Fruit fly (Drosophila melanogaster): ENCODE data around the gene CG7156.

Gene CG7156

DNA sequence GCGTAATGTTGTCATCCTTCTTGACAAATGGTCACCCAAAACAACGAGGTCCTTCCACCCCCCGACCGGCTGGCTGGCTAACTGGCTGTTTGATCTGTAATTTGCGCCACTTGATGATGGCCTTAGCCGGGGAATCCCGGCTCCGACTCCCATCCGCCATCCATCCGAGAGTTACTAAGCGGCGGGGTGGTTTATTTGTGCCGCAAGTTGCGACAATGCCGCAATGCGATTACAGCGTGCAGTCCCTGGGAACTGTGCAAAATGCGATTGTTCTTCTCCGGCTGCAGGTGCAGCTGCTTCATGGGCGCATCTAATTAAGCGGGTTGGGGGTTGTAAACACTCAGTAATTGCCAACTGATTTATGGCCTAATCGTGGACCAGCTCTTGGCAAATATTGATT lies 18.1 kb upstream of the CG7156 start:
- TF ChIP-seq noc (tag; optimal IDR thresholded peaks at IDR 0.05) = no peak

DNA sequence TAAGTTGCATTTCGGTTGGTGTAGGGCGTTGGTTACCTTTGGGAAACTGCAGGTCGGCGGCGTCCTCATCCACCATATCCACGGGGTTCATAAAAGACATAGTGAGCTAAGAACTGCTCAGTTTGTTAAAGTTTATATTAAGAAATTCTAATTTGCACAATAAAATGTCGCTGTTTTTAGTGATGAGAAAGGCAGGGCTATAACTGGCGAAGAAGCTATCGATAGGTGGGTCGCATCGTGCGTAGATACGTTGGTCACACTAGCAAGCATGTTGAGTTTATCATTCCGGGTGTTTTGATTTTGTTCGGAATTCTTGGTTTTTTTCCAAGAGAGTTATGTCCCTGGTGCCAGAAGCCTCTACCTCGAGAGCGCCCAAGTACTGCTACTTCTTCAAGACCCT lies 13.3 kb upstream of the CG7156 start, which contains the start of the genes Ada2a, Polr2D, Tgs1 and moi:
TSS of gene Ada2a (minus strand) at position 207 of the 400 bp plus-strand sequence.
TSS of gene Polr2D (minus strand) at position 207 of the 400 bp plus-strand sequence.
TSS of gene Tgs1 (plus strand) at position 250 of the 400 bp plus-strand sequence.
TSS of gene moi (plus strand) at position 250 of the 400 bp plus-strand sequence.
- TF ChIP-seq noc (tag; optimal IDR thresholded peaks at IDR 0.05) = no peak

DNA sequence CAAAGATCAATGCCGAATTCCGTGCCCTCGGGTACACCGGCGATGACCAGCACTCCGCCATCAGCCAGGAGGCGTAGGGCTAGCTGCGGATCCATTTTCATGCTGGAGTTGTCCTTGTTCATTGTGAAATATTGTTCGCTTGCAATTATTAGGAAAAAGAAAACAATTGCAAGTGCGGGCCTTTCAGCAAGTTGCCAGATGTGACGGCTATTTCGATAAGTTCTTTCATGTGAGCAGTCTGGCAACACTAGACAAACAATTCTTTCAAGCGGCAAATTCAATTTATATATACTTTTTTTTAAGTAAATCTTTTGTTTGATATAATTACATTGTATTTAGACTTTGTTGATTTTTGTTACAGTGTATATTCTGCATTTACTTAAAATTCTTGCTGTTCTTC lies 10.6 kb upstream of the CG7156 start, which contains the start of gene CG12320:
TSS of gene CG12320 (minus strand) at position 157 of the 400 bp plus-strand sequence.
- no peak for TF ChIP-seq noc (tag; optimal IDR thresholded peaks at IDR 0.05)

DNA sequence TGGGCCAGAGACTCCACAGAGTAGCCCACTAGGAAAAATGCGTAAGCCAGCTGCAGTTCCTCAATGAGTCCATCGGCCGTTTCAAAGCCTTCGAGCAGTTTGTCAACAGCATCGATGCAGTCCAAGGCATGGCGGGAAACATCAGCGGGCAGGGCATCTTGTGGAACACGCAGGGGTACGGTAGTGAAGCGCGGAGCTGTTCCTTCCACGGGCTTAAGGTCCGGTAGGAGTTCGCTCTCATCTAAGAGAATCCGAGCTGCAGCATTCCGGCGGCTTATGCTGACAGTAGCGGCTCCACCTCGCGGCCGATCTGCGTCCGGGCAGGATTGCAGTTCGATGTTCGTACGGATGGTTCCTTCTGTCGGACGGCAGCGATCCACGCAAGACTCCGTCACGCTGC lies 9.9 kb upstream of the CG7156 start:
- no peak for TF ChIP-seq noc (tag; optimal IDR thresholded peaks at IDR 0.05)

DNA sequence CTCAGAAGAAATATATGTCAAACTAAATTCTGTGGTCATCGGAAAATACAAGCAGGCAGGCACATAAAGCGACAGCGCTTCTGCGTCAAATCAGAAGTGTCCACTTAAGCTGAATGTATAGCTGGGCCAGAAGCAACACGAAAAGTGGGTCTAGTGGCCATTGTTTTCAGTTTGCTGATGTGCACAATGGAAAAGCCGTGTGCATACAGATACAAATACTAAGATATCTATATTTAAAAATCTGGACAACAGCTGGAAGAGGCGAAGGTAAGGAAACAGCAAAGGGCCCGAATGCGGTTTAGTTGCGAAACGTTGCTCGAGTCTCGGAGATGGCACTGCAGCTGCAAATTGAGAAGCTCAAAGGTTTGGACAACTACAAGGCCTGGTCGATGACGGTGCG lies 8.9 kb upstream of the CG7156 start, which contains the start of gene CG18598:
TSS of gene CG18598 (plus strand) at position 301 of the 400 bp plus-strand sequence.
- no peak for TF ChIP-seq noc (tag; optimal IDR thresholded peaks at IDR 0.05)

DNA sequence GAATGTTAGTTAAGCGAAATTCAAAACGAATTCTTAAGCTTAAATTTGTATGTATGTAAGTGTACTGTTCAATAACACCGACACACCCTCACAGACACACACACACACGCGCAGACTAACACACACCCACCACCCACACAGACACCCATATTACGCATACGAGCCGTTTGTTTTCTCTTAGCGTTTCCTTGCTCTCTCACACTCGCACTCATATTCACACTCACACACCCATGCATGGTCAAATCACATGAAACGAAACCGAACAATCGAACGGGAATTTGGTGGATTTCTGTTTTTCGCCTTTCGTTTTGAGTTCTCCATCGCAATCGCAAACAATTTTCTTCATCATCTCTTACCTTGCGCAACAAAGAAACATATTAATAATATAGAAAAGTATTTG lies 7.3 kb upstream of the CG7156 start:
- TF ChIP-seq noc (tag; optimal IDR thresholded peaks at IDR 0.05) = no peak

DNA sequence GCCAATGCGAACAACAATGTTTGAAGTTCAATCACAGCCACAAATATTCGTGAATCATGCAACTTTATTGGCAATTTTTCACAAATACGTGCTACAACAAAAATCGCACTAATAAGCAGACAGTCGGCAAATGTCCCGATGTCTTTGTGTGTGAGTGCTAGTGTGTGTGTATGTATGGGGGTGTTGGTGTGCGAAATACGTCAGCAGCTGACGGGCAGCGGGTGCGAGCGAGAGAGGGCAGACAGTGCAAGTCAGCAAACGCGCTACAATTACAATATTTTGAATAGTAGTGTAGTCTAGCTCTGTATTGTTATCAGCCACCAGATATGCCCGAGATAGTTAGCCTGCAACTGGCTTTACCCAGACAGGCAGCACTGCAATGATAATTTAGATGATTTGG lies 4.1 kb upstream of the CG7156 start:
- TF ChIP-seq noc (tag; optimal IDR thresholded peaks at IDR 0.05) = no peak

DNA sequence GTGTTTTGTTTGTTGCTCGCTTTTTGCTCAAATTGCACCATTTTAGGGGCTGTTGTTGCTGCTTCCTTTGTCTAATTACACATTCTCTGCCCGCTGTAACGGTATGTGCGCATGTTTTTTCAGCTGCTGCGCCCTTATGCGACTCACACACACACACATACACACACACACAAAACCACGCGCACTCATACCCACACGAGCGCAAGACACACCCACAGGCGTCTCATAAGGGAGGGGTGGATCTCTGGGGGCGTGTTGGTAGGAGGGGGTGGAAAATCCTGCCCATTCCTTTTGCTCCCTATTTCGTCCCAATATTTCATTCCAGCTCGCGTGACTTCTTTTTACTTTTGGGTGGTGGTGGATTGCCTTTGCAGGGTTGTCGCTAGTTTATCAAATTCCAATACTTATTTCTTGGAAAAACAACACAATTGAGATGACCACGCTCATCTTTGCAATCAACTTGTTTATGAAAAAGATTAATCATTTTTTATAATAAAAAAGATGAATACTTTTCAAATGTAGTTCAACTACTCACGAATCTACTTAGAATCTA lies 3.2 kb upstream of the CG7156 start:
- no peak for TF ChIP-seq noc (tag; optimal IDR thresholded peaks at IDR 0.05)

DNA sequence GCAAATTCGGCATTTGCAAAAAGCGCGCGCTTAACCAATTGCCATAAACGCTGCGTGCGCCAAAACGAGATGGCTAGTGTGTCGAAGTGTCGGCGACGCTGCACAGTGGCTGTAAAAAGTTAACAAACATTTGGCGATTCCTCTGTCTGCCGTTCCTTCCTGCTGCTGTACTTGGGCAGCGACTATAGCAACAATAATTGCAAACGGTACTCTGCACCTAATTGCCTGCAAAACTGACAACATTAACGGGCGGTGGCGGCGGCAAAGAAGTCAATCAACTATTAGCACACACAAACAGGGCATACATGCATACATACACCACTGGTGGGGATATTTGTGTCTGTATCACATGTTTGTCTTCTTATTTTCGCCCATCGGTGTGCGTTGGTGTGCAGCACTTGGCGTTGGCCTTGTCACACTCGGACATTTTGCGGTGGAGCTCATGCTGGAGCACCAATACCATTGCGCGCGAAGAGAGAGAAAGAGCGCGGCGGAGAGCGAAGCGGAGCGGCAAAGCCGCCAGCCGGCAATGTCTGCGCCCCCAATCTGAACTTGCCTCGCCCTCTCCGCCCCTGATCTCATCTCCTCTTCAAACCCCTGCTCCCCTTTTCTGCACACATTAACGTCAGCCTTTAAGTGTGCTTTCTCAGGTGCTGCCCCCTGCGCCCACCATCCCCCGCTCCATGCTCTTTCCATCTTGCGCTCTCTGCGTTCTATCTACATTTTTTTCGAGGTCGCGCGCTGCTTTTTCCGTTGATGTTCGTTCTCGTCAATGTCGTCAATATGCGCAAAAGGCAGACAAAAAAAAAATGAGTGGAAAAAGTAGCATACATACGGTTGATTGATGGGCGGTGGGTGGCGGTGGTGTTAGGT lies 2.4 kb upstream of the CG7156 start:
- TF ChIP-seq noc (tag; optimal IDR thresholded peaks at IDR 0.05) = peak; percentile 70

DNA sequence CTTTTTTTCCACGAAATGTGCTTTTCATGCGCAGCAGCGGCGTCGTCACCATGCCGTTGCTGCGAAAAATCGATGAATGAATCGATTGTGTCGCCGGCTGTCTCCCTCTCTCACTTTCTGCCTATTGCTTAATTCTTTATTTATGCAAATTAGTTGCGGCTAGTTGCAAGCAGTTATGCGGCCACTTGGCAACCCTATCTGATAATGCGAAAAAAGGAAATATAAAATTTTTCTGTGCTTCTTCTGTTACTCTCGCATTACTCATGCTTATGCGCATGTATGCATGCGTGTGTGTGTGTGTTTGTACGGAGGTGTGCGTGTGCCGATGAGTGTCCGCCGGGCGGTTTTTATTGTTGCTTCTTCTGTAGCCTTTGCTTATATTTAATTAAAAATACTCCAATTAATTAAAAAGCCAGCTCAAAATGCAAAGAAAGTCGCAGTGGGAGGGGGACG lies 1.8 kb upstream of the CG7156 start:
- peak; percentile 4 for TF ChIP-seq noc (tag; optimal IDR thresholded peaks at IDR 0.05)

DNA sequence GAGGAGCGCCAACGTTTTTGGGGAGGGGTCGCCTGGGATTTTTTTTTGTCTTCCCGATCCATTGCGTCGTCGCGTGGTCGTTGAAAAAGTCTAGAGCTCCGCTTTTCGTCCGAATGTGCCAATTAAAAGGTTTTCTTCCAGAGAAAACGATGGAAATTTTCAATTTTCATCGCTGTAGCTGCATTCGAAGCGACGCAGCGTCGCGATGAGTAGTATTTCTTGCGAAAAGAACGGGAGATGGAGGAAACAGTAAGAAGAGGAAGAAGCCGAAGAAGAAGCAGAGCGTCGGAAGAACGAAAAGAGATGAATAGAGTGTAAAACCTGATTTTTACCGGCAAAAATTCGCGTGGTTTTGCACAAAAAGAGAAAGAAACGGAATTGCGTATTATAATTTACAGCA lies 1.0 kb upstream of the CG7156 start:
- TF ChIP-seq noc (tag; optimal IDR thresholded peaks at IDR 0.05) = no peak

DNA sequence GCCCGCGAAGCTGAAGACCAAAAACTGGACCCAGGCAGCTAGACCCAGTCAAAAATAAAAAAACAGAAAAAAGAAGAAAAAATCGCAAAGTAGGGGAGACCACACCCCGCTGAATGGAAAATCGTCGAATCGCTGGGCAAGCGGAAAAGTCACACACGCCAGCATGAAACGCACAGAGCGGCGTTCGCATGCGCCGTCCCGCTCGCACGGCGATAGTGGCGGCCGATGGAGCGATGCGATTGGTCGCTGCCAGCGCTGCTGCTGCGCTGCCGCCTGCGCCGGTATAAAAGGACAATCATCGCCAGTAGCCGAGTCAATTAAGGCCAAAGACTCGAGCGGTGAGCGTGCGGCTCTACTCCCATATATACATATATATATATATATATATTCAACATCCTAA lies 6.1 kb downstream of the CG7156 start, which contains the start of gene repo:
TSS of gene repo (plus strand) at position 314 of the 400 bp plus-strand sequence.
- TF ChIP-seq noc (tag; optimal IDR thresholded peaks at IDR 0.05) = no peak

DNA sequence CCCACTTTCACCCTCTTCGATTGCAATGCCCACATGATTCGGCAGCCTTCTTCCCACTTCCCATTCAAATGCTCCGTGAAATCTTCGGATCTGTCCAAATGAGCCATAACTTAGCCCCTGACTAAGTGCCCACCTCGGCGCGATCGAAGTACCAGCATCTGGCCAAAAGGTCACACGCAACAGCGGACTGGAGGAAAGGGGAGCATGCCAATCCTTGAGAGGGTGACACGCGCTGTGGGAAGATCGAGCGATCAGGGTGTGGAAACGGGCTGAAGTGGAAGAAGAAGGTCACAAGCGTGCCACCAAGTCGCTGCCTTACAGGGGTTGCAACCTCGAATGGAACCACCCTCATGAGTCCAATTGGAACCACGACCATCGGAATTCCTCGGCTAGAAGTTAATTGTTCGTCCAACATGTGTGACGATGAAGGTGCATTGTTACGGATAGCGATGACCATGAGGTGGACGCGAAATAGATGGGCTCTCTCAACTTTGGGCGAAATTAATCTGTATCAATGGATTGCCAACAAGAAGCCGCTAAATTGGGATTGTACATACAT lies 7.2 kb downstream of the CG7156 start:
- TF ChIP-seq noc (tag; optimal IDR thresholded peaks at IDR 0.05) = no peak

DNA sequence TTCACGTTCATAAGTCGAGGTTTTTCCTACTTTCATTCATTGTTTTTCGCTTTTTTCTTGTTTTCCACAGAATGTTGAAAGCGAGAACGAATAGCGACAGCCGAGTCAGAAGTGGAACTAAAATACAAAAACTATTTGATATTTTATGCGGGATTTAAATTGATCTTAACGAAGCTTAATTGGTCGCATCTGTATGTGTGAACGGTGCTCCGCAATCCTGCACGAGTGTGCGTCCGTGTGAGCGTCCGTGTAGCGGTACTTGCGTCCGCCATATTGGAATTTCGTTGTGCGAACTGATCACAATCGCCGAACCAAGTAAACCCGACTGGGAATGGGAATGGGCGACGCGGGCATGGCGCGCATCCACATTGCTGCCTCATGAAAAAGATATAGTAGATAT lies 9.8 kb downstream of the CG7156 start:
- TF ChIP-seq noc (tag; optimal IDR thresholded peaks at IDR 0.05) = no peak

DNA sequence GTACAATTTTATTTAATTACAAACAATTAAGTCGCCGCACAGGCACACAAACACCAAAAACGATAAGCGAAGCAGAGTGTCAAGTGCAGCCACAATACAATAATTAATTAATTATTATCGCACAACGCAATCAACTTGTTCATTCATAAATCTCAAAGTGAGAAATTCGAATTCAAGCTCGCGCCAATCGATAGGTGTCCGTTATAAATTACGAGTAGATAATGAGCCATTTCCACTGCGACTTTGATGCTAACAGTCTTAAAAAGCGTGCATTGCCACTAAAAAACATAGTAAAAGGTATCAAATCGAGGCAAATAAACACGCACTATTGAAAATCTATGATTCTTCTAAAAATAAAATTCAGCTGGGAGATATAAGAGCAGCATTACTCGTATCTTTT lies 11.7 kb downstream of the CG7156 start:
- TF ChIP-seq noc (tag; optimal IDR thresholded peaks at IDR 0.05) = no peak

DNA sequence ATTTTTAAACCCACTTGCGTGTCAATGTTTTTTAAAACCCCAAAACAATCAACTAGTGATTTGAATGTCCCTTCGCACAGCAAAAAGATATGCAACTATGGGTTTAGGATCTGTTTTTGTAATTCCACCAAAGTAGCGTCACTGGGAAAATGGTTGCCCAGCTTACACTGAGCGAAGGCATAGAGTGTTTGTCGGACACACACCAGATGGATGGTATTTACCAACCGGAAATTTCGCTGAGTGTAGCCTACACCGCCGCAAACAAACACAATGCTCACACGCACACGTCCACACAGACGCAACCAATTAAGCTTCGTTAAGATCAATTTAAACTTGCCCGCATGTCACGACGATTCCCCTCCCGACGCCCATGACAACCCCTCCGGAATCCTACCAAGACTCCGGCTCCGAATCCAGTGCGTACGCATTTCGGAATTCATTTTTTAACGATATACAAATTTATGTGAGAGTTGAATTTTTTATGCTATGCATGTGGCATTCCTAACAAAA lies 13.2 kb downstream of the CG7156 start:
- TF ChIP-seq noc (tag; optimal IDR thresholded peaks at IDR 0.05) = no peak
